Worm (Caenorhabditis elegans) whole organism, L4 larva: Measurements from ENCODE around the gene F08F8.9.
A peak's percentile ranks its signal among the peaks of the same experiment; 100 is the strongest.

Source experiments
- D1046.2 ChIP-seq: fragments of 200-800 bp; sonication (Bioruptor generic); IDR thresholded peaks from 2 replicates; pipeline ENCODE4 v1.3.6; 2022; ENCODE audit warnings: missing genetic modification characterization, missing compliant biosample characterization
- F10B5.3 ChIP-seq: sonication (generic microtip); optimal IDR thresholded peaks from 2 replicates; lab custom pipeline; 2016; ENCODE audit warnings: mild to moderate bottlenecking, missing genetic modification characterization, missing compliant biosample characterization
- F26F4.8 ChIP-seq: fragments of 200-800 bp; sonication (Bioruptor generic); conservative IDR thresholded peaks from 2 replicates; pipeline ENCODE4 v1.3.6; 2022; ENCODE audit warnings: missing genetic modification characterization, missing compliant biosample characterization
- F37D6.2 ChIP-seq: sonication (generic microtip); optimal IDR thresholded peaks from 2 replicates; lab custom pipeline; 2016; ENCODE audit warnings: mild to moderate bottlenecking, missing genetic modification characterization, missing compliant biosample characterization
- F44E2.7 ChIP-seq: fragments of 200-800 bp; sonication (Bioruptor generic); IDR thresholded peaks from 2 replicates; pipeline ENCODE4 v2.1.2; 2022; ENCODE audit warnings: missing genetic modification characterization, missing compliant biosample characterization
- F49E8.2 ChIP-seq: sonication (generic microtip); optimal IDR thresholded peaks from 2 replicates; lab custom pipeline; 2016; ENCODE audit warnings: missing compliant biosample characterization, mild to moderate bottlenecking, missing genetic modification characterization, borderline replicate concordance
- T20F7.1 ChIP-seq: fragments of 200-800 bp; sonication (Bioruptor generic); optimal IDR thresholded peaks from 2 replicates; lab custom pipeline; 2018; ENCODE audit warnings: mild to moderate bottlenecking, missing genetic modification characterization, missing compliant biosample characterization
- Y48G9A.11 ChIP-seq: fragments of 200-800 bp; sonication (Bioruptor generic); IDR thresholded peaks from 2 replicates; pipeline ENCODE4 v1.3.6; 2022; ENCODE audit warnings: missing genetic modification reagents, missing genetic modification characterization, missing compliant biosample characterization
- Y75B8A.6 ChIP-seq: fragments of 200-800 bp; sonication (Bioruptor generic); IDR thresholded peaks from 2 replicates; pipeline ENCODE4 v1.3.6; 2022; ENCODE audit warnings: missing genetic modification reagents, missing genetic modification characterization, missing compliant biosample characterization
- ZK337.2 ChIP-seq: fragments of 200-800 bp; sonication (Bioruptor generic); IDR thresholded peaks from 2 replicates; pipeline ENCODE4 v1.3.6; 2022; ENCODE audit warnings: missing genetic modification reagents, missing genetic modification characterization, missing compliant biosample characterization
- aha-1 ChIP-seq: fragments of 150-350 bp; peaks from one replicate; lab custom pipeline; 2014; ENCODE audit warnings: missing biosample characterization, missing genetic modification characterization
- ceh-28 ChIP-seq: fragments of 150-350 bp; optimal IDR thresholded peaks from 2 replicates; lab custom pipeline; 2014; ENCODE audit warnings: missing biosample characterization, missing genetic modification reagents, missing genetic modification characterization
- ceh-44 ChIP-seq: fragments of 200-800 bp; sonication (Bioruptor generic); IDR thresholded peaks from 2 replicates; pipeline ENCODE4 v1.3.6; 2022; ENCODE audit warnings: missing genetic modification reagents, missing genetic modification characterization, missing compliant biosample characterization
- ceh-82 ChIP-seq: sonication (generic microtip); optimal IDR thresholded peaks from 2 replicates; lab custom pipeline; 2017; ENCODE audit warnings: missing biosample characterization, missing genetic modification characterization
- daf-12 ChIP-seq: fragments of 150-350 bp; optimal IDR thresholded peaks from 2 replicates; lab custom pipeline; 2014; ENCODE audit warnings: missing biosample characterization, missing genetic modification reagents, missing genetic modification characterization
- dmd-8 ChIP-seq: fragments of 200-800 bp; sonication (Bioruptor generic); IDR thresholded peaks from 2 replicates; pipeline ENCODE4 v1.3.6; 2022; ENCODE audit warnings: missing genetic modification characterization, missing compliant biosample characterization
- dpl-1 ChIP-seq: fragments of 150-350 bp; optimal IDR thresholded peaks from 2 replicates; lab custom pipeline; 2014; ENCODE audit warnings: missing biosample characterization, missing genetic modification reagents, missing genetic modification characterization
- duxl-1 ChIP-seq: sonication (generic microtip); optimal IDR thresholded peaks from 2 replicates; lab custom pipeline; 2016; ENCODE audit warnings: mild to moderate bottlenecking, missing genetic modification characterization, moderate library complexity, missing compliant biosample characterization; ENCODE audit not compliant: poor library complexity
- dve-1 ChIP-seq: sonication (generic microtip); optimal IDR thresholded peaks from 2 replicates; lab custom pipeline; 2017; ENCODE audit warnings: antibody characterized with exemption, mild to moderate bottlenecking, missing genetic modification characterization, missing compliant biosample characterization; ENCODE audit not compliant: insufficient read depth
- egl-27 ChIP-seq: sonication (generic microtip); optimal IDR thresholded peaks from 3 replicates; lab custom pipeline; 2017; ENCODE audit warnings: missing biosample characterization, missing genetic modification reagents, missing genetic modification characterization
- fkh-10 ChIP-seq: fragments of 150-350 bp; optimal IDR thresholded peaks from 2 replicates; lab custom pipeline; 2014; ENCODE audit warnings: missing biosample characterization, missing genetic modification reagents, missing genetic modification characterization
- fos-1 ChIP-seq: fragments of 150-350 bp; optimal IDR thresholded peaks from 2 replicates; lab custom pipeline; 2014; ENCODE audit warnings: missing biosample characterization, missing genetic modification characterization
- gei-8 ChIP-seq: fragments of 200-800 bp; sonication (Bioruptor generic); optimal IDR thresholded peaks from 2 replicates; lab custom pipeline; 2018; ENCODE audit warnings: mild to moderate bottlenecking, missing genetic modification characterization, missing compliant biosample characterization
- hlh-30 ChIP-seq: sonication (generic microtip); optimal IDR thresholded peaks from 2 replicates; lab custom pipeline; 2017; ENCODE audit warnings: antibody characterized with exemption, mild to moderate bottlenecking, missing genetic modification characterization, missing compliant biosample characterization; ENCODE audit not compliant: insufficient read depth
- hmg-1.1 ChIP-seq: fragments of 200-800 bp; sonication (Bioruptor generic); IDR thresholded peaks from 2 replicates; pipeline ENCODE4 v1.3.6; 2022; ENCODE audit warnings: missing genetic modification reagents, missing genetic modification characterization, missing compliant biosample characterization
- lin-13 ChIP-seq: fragments of 150-350 bp; optimal IDR thresholded peaks from 2 replicates; lab custom pipeline; 2014; ENCODE audit warnings: missing biosample characterization, missing genetic modification reagents, missing genetic modification characterization
- lin-29 ChIP-seq: fragments of 200-800 bp; sonication (Bioruptor generic); IDR thresholded peaks from 2 replicates; pipeline ENCODE4 v1.3.6; 2022; ENCODE audit warnings: missing genetic modification reagents, missing genetic modification characterization, missing compliant biosample characterization
- lin-38 ChIP-seq: fragments of 200-800 bp; sonication (Bioruptor generic); IDR thresholded peaks from 2 replicates; pipeline ENCODE4 v1.3.6; 2022; ENCODE audit warnings: missing genetic modification reagents, missing genetic modification characterization, missing compliant biosample characterization
- lsy-2 ChIP-seq, 2 experiments: fragments of 150-350 bp in 1 of 2; sonication (generic microtip) in 1 of 2; optimal IDR thresholded peaks; 2 replicates each; lab custom pipeline; 2014 to 2017; ENCODE audit warnings: missing biosample characterization in 2 of 2, missing genetic modification characterization in 2 of 2
- madf-5 ChIP-seq, 2 experiments: fragments of 200-800 bp; sonication (Bioruptor generic); IDR thresholded peaks; 2 replicates each; pipeline ENCODE4 v1.3.6; 2022; ENCODE audit warnings: missing compliant biosample characterization in 2 of 2, missing genetic modification characterization in 2 of 2
- mdt-29 ChIP-seq: fragments of 200-800 bp; sonication (Bioruptor generic); IDR thresholded peaks from 2 replicates; pipeline ENCODE4 v1.3.6; 2022; ENCODE audit warnings: missing genetic modification reagents, missing genetic modification characterization, missing compliant biosample characterization
- mep-1 ChIP-seq: fragments of 150-350 bp; sonication (generic microtip); optimal IDR thresholded peaks from 3 replicates; lab custom pipeline; 2014; ENCODE audit warnings: missing biosample characterization, missing genetic modification characterization
- nhr-10 ChIP-seq: fragments of 150-350 bp; optimal IDR thresholded peaks from 2 replicates; lab custom pipeline; 2014; ENCODE audit warnings: missing biosample characterization, missing genetic modification characterization
- nhr-102 ChIP-seq: sonication (generic microtip); optimal IDR thresholded peaks from 2 replicates; lab custom pipeline; 2016; ENCODE audit warnings: mild to moderate bottlenecking, missing genetic modification characterization, moderate library complexity, missing compliant biosample characterization
- nhr-111 ChIP-seq: fragments of 200-800 bp; sonication (Bioruptor generic); optimal IDR thresholded peaks from 2 replicates; lab custom pipeline; 2018; ENCODE audit warnings: mild to moderate bottlenecking, missing genetic modification characterization, missing compliant biosample characterization
- nhr-25 ChIP-seq: sonication (generic microtip); optimal IDR thresholded peaks from 2 replicates; lab custom pipeline; 2017; ENCODE audit warnings: missing genetic modification characterization, mild to moderate bottlenecking, missing compliant biosample characterization, antibody characterized with exemption, moderate library complexity, borderline replicate concordance; ENCODE audit not compliant: insufficient read depth
- nhr-41 ChIP-seq: fragments of 200-800 bp; sonication (Bioruptor generic); IDR thresholded peaks from 2 replicates; pipeline ENCODE4 v1.3.6; 2022; ENCODE audit warnings: missing genetic modification reagents, missing genetic modification characterization, missing compliant biosample characterization
- php-3 ChIP-seq: fragments of 200-800 bp; sonication (Bioruptor generic); IDR thresholded peaks from 2 replicates; pipeline ENCODE4 v1.3.6; 2022; ENCODE audit warnings: missing genetic modification reagents, missing genetic modification characterization, missing compliant biosample characterization
- rbr-2 ChIP-seq: sonication (generic microtip); optimal IDR thresholded peaks from 2 replicates; lab custom pipeline; 2016; ENCODE audit warnings: missing genotype, missing genetic modification characterization, missing compliant biosample characterization
- saeg-2 ChIP-seq: fragments of 200-800 bp; sonication (Bioruptor generic); IDR thresholded peaks from 2 replicates; pipeline ENCODE4 v1.3.6; 2022; ENCODE audit warnings: missing genetic modification reagents, missing genetic modification characterization, missing compliant biosample characterization
- sdz-12 ChIP-seq: fragments of 200-800 bp; sonication (Bioruptor generic); optimal IDR thresholded peaks from 2 replicates; lab custom pipeline; 2018; ENCODE audit warnings: mild to moderate bottlenecking, missing genetic modification characterization, missing compliant biosample characterization
- set-16 ChIP-seq: fragments of 200-800 bp; sonication (Bioruptor generic); IDR thresholded peaks from 2 replicates; pipeline ENCODE4 v1.3.6; 2022; ENCODE audit warnings: missing genetic modification reagents, missing genetic modification characterization, missing compliant biosample characterization
- skn-1 ChIP-seq: fragments of 150-350 bp; optimal IDR thresholded peaks from 2 replicates; lab custom pipeline; 2014; ENCODE audit warnings: missing biosample characterization, missing genetic modification characterization
- snpc-1.2 ChIP-seq: fragments of 200-800 bp; sonication (Bioruptor generic); IDR thresholded peaks from 2 replicates; pipeline ENCODE4 v1.3.6; 2022; ENCODE audit warnings: missing genetic modification reagents, missing genetic modification characterization, missing compliant biosample characterization
- snpc-4 ChIP-seq: fragments of 150-350 bp; optimal IDR thresholded peaks from 2 replicates; lab custom pipeline; 2014; ENCODE audit warnings: missing biosample characterization, missing genetic modification characterization
- spr-3 ChIP-seq: fragments of 200-800 bp; sonication (Bioruptor generic); optimal IDR thresholded peaks from 2 replicates; lab custom pipeline; 2018; ENCODE audit warnings: mild to moderate bottlenecking, missing genetic modification characterization, missing compliant biosample characterization
- tra-1 ChIP-seq: fragments of 200-800 bp; sonication (Bioruptor generic); IDR thresholded peaks from 2 replicates; pipeline ENCODE4 v1.3.6; 2022; ENCODE audit warnings: missing genetic modification reagents, missing genetic modification characterization, missing compliant biosample characterization
- unc-130 ChIP-seq: sonication (generic microtip); optimal IDR thresholded peaks from 2 replicates; lab custom pipeline; 2016; ENCODE audit warnings: missing genetic modification reagents, missing genetic modification characterization, missing compliant biosample characterization
- zag-1 ChIP-seq: fragments of 150-350 bp; optimal IDR thresholded peaks from 2 replicates; lab custom pipeline; 2014; ENCODE audit warnings: missing biosample characterization, missing genetic modification characterization
- zfp-2 ChIP-seq: sonication (generic microtip); optimal IDR thresholded peaks from 2 replicates; lab custom pipeline; 2016; ENCODE audit warnings: mild to moderate bottlenecking, missing genetic modification characterization, missing compliant biosample characterization
- zfp-3 ChIP-seq: fragments of 200-800 bp; sonication (Bioruptor generic); conservative IDR thresholded peaks from 2 replicates; pipeline ENCODE4 v1.3.6; 2022; ENCODE audit warnings: missing genetic modification reagents, missing genetic modification characterization, missing compliant biosample characterization

The F08F8.9 gene

DNA sequence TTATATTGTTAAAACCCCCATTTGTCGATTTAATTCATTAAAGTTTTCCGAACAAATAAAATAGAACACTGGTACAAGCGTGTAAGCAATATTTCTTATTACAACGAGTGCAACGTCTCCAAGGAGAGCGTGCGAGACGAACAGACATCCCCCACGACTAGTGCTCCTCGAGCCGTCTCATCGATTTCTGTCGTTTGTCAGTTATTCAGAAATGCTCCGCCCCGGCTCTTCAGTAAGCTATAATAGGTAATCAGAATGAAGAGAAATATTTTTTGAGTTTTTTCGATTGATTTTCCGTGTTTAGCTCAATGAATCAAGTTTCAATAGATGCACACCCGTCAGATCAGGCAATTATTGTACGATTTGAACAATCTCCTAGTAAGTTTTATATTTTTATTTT is 15.1 kb downstream of the F08F8.9 start, which contains the start of gene kap-1 (continued):
- TF ChIP-seq duxl-1 (tag; lab: Kevin White, UChicago) = peak; percentile 13
- TF ChIP-seq Y48G9A.11 (GFP tag; lab: Robert Waterston, UW) = no peak
- TF ChIP-seq daf-12 (tag; lab: Kevin White, UChicago) = no peak
- no peak for TF ChIP-seq hlh-30 (tag; lab: Kevin White, UChicago)
- TF ChIP-seq nhr-102 = peak; percentile 29
- TF ChIP-seq fkh-10 = no peak
- TF ChIP-seq ceh-28 (tag; lab: Kevin White, UChicago) = no peak
- 0 out of 2 replicates have a peak, but pooled peaks have one; percentile 11 for TF ChIP-seq snpc-1.2 (GFP tag; lab: Robert Waterston, UW)
- TF ChIP-seq dpl-1 = no peak
- TF ChIP-seq gei-8 (GFP tag; lab: Kevin White, UChicago) = peak; percentile 13
- TF ChIP-seq lin-38 (GFP tag; lab: Robert Waterston, UW) = 0 out of 2 replicates have a peak, but pooled peaks have one; percentile 21
- no peak for TF ChIP-seq lin-29 (GFP tag; lab: Robert Waterston, UW)
- no peak for TF ChIP-seq rbr-2 (tag; lab: Kevin White, UChicago)
- no peak for TF ChIP-seq mdt-29 (GFP tag; lab: Robert Waterston, UW)
- TF ChIP-seq snpc-4 (tag; lab: Kevin White, UChicago) = no peak
- no peak; the same call in 1 of the 2 replicates for TF ChIP-seq zfp-3 (GFP tag; lab: Robert Waterston, UW)
- TF ChIP-seq dve-1 (tag; lab: Kevin White, UChicago) = no peak
- no peak for TF ChIP-seq unc-130 (GFP tag; lab: Kevin White, UChicago)
- TF ChIP-seq madf-5 (GFP tag; IDR thresholded peaks at IDR 0.05; lab: Robert Waterston, UW) = no peak
- TF ChIP-seq sdz-12 (GFP tag; lab: Kevin White, UChicago) = peak; percentile 26
- no peak for TF ChIP-seq dmd-8 (GFP tag; lab: Robert Waterston, UW)
- peak in 1 of 2 experiments; percentile 33 for TF ChIP-seq lsy-2 (tag; optimal IDR thresholded peaks at IDR 0.05; lab: Kevin White, UChicago)
- TF ChIP-seq F26F4.8 (GFP tag; lab: Robert Waterston, UW) = no peak
- TF ChIP-seq mep-1 (tag; lab: Kevin White, UChicago) = peak; percentile 32
- no peak for TF ChIP-seq zfp-2 (tag; lab: Kevin White, UChicago)
- TF ChIP-seq ceh-44 (GFP tag; lab: Robert Waterston, UW) = no peak
- no peak for TF ChIP-seq ceh-82 (tag; lab: Kevin White, UChicago)
- TF ChIP-seq zag-1 = no peak
- no peak for TF ChIP-seq F10B5.3 (tag; lab: Kevin White, UChicago)
- no peak for TF ChIP-seq nhr-10 (tag; lab: Kevin White, UChicago)
- TF ChIP-seq nhr-41 = no peak
- TF ChIP-seq aha-1 (tag; lab: Kevin White, UChicago) = no peak
- TF ChIP-seq skn-1 (tag; lab: Kevin White, UChicago) = no peak
- peak; percentile 29 for TF ChIP-seq spr-3 (GFP tag; lab: Kevin White, UChicago)
- peak; percentile 18 for TF ChIP-seq T20F7.1 (GFP tag; lab: Kevin White, UChicago)
- no peak for TF ChIP-seq nhr-111 (GFP tag; lab: Kevin White, UChicago)
- no peak for TF ChIP-seq set-16 (GFP tag; lab: Robert Waterston, UW)
- TF ChIP-seq D1046.2 (GFP tag; lab: Robert Waterston, UW) = no peak
- TF ChIP-seq php-3 (GFP tag; lab: Robert Waterston, UW) = no peak
- TF ChIP-seq saeg-2 = no peak
- peak; percentile 3; the same call in 1 of the 2 replicates for TF ChIP-seq Y75B8A.6 (GFP tag; lab: Robert Waterston, UW)
- 0 out of 2 replicates have a peak, but pooled peaks have one; percentile 36 for TF ChIP-seq hmg-1.1 (GFP tag; lab: Robert Waterston, UW)
- 0 out of 2 replicates have a peak, but pooled peaks have one; percentile 5 for TF ChIP-seq tra-1
- TF ChIP-seq egl-27 (tag; lab: Kevin White, UChicago) = no peak
- TF ChIP-seq ZK337.2 (GFP tag; lab: Robert Waterston, UW) = 0 out of 2 replicates have a peak, but pooled peaks have one; percentile 37
- TF ChIP-seq lin-13 = no peak
- no peak for TF ChIP-seq nhr-25 (tag; lab: Kevin White, UChicago)
- TF ChIP-seq F44E2.7 (GFP tag; lab: Robert Waterston, UW) = 0 out of 2 replicates have a peak, but pooled peaks have one; percentile 50
- TF ChIP-seq fos-1 = no peak
- no peak for TF ChIP-seq F37D6.2 (tag; lab: Kevin White, UChicago)
- TF ChIP-seq F49E8.2 (tag; lab: Kevin White, UChicago) = no peak
